Worm (Caenorhabditis elegans): ENCODE data around the gene C18A11.3.

C18A11.3 gene

DNA sequence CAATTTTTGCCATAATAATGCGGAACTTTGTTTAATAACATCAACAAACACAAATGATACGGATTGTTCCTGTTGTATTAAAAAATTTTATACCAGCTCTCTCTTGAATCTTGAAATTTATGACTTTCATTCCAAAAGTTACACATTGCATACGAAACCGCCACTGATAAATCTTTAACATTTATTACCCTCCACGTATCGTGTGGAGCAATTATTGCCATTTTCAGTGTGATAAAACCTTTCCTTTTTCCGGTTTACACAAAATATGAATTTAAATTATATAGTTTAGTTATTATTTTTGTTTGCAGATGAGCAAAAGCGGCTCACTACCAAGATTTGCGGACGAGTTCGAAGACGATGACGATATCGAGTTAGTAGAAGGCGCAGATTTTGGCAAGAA is at the start of gene C18A11.3:
Gene C18A11.3 (plus strand): TSS at position 301 of the 400 bp plus-strand sequence.
- TF ChIP-seq tbx-9 (tag; optimal IDR thresholded peaks at IDR 0.05; ENCODE audit: borderline replicate concordance) (no peak), bed-2 (GFP tag; IDR thresholded peaks at IDR 0.05) (no peak), Y67H2A.10 (GFP tag; conservative IDR thresholded peaks at IDR 0.05) (no peak), rpc-1 (optimal IDR thresholded peaks at IDR 0.05) (no peak), rpc-1 (tag; optimal IDR thresholded peaks at IDR 0.05) (no peak), Y79H2A.3 (GFP tag; conservative IDR thresholded peaks at IDR 0.05) (no peak), chd-7 (tag; optimal IDR thresholded peaks at IDR 0.05) (no peak), attf-5 (GFP tag; optimal IDR thresholded peaks at IDR 0.05) (no peak), egrh-3 (GFP tag; IDR thresholded peaks at IDR 0.05) (no peak), ceh-40 (GFP tag; IDR thresholded peaks at IDR 0.05) (no peak), sea-2 (GFP tag; IDR thresholded peaks at IDR 0.05) (no peak), ZK185.1 (tag; optimal IDR thresholded peaks at IDR 0.05; ENCODE audit: poor library complexity, severe bottlenecking) (no peak), zim-3 (tag; optimal IDR thresholded peaks at IDR 0.05) (no peak), Y53G8AR.9 (GFP tag; conservative IDR thresholded peaks at IDR 0.05) (no peak), lin-35 (GFP tag; optimal IDR thresholded peaks at IDR 0.05) (no peak), snpc-1.3 (tag; optimal IDR thresholded peaks at IDR 0.05; ENCODE audit: insufficient read depth) (no peak), mxl-1 (tag; optimal IDR thresholded peaks at IDR 0.05) (no peak), mel-28 (tag; optimal IDR thresholded peaks at IDR 0.05; ENCODE audit: borderline replicate concordance) (no peak), F10E7.11 (tag; optimal IDR thresholded peaks at IDR 0.05) (no peak), ets-4 (GFP tag; optimal IDR thresholded peaks at IDR 0.05) (no peak)

DNA sequence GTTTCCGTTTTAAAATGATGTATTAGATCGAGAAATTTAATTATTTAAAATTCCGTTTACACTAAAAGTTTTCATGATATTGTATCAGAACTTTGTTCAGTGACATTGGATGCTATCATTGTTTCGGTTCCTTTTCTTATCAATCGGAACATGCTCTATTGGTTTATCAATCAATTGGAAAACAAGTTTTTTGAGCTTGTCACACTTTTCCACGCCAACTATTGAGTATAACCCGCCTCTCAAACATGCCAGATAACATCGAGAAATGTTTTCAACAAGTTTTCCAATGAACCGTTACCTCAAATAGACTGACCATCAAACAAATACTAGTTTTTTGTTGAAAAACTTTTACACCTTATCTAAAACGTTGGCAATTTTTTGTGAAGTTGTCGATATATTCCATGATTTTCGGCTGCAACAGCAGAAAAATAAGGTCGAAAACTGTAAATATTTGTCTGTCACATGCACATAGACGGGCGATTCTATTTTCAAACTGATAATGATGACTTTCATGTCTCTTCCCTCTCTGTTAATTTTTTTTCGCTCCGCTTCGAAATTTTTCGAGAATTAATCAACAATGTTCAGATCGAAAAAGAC is 46.4 kb upstream of the C18A11.3 start, which contains the start of gene unk-1:
Gene unk-1 (plus strand): TSS at position 577 of the 597 bp plus-strand sequence.
- TF ChIP-seq F23B12.7 (tag; optimal IDR thresholded peaks at IDR 0.05; ENCODE audit: insufficient read depth) (no peak), atf-7 (tag; optimal IDR thresholded peaks at IDR 0.05) (no peak), Y53G8AR.9 (GFP tag; conservative IDR thresholded peaks at IDR 0.05) (no peak), snpc-3.4 (tag; optimal IDR thresholded peaks at IDR 0.05) (no peak), ZK185.1 (tag; optimal IDR thresholded peaks at IDR 0.05; ENCODE audit: poor library complexity, severe bottlenecking) (peak; percentile 14), D2030.7 (GFP tag; IDR thresholded peaks at IDR 0.05) (no peak), ccch-3 (GFP tag; optimal IDR thresholded peaks at IDR 0.05) (no peak), F39B2.1 (GFP tag; IDR thresholded peaks at IDR 0.05) (no peak), ceh-58 (GFP tag; IDR thresholded peaks at IDR 0.05) (no peak), Y95B8A.8 (GFP tag; IDR thresholded peaks at IDR 0.05) (no peak), ets-4 (GFP tag; optimal IDR thresholded peaks at IDR 0.05) (peak; percentile 27), bed-1 (GFP tag; IDR thresholded peaks at IDR 0.05) (no peak), attf-6 (GFP tag; IDR thresholded peaks at IDR 0.05) (no peak), Y56A3A.18 (GFP tag; IDR thresholded peaks at IDR 0.05) (no peak), fkh-3 (tag; optimal IDR thresholded peaks at IDR 0.05) (no peak), unc-62 (GFP tag; optimal IDR thresholded peaks at IDR 0.05) (no peak), nhr-80 (tag; optimal IDR thresholded peaks at IDR 0.05) (peak; percentile 57), nhr-120 (GFP tag; IDR thresholded peaks at IDR 0.05) (no peak)

DNA sequence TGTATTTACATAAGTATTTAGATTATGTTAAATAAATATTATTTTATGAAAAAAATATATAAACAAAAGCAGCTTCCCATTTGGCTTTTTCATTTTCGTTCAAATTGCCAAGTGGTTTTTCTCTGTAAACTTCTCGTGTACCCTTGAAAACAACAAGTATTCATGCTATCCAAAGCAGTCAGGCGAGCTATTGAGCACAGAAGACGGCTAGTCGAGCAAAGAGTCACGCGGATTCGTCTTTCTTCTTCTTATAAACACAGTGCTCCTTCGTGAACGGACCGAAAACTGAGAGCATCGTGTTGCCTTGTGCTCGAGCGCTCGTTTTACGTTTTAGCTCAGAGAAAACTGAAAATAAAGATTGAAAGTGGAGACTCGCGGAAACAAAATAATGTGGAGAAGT is 45.0 kb upstream of the C18A11.3 start:
- TF ChIP-seq Y53F4B.3 (GFP tag; IDR thresholded peaks at IDR 0.05) (no peak), tlf-1 (GFP tag; optimal IDR thresholded peaks at IDR 0.05) (no peak), ceh-27 (GFP tag; optimal IDR thresholded peaks at IDR 0.05) (peak; percentile 25), ztf-28 (GFP tag; IDR thresholded peaks at IDR 0.05) (no peak), cebp-1 (GFP tag; IDR thresholded peaks at IDR 0.05) (no peak), cebp-1 (tag; optimal IDR thresholded peaks at IDR 0.05) (peak; percentile 9), ztf-18 (tag; optimal IDR thresholded peaks at IDR 0.05) (no peak), lir-1 (GFP tag; conservative IDR thresholded peaks at IDR 0.05) (no peak), lin-40 (tag; optimal IDR thresholded peaks at IDR 0.05) (no peak), K12H6.12 (tag; optimal IDR thresholded peaks at IDR 0.05) (peak; percentile 18), ama-1 (optimal IDR thresholded peaks at IDR 0.05) (no peak), ama-1 (GFP tag; optimal IDR thresholded peaks at IDR 0.05) (no peak), T07F8.4 (tag; optimal IDR thresholded peaks at IDR 0.05) (no peak), attf-3 (GFP tag; conservative IDR thresholded peaks at IDR 0.05) (no peak), unc-62 (GFP tag; optimal IDR thresholded peaks at IDR 0.05) (no peak)
